Fruit fly (Drosophila melanogaster): ENCODE results near the gene Gr22f.
A peak's percentile ranks its signal among the peaks of the same experiment; 100 is the strongest.

Gene Gr22f

DNA sequence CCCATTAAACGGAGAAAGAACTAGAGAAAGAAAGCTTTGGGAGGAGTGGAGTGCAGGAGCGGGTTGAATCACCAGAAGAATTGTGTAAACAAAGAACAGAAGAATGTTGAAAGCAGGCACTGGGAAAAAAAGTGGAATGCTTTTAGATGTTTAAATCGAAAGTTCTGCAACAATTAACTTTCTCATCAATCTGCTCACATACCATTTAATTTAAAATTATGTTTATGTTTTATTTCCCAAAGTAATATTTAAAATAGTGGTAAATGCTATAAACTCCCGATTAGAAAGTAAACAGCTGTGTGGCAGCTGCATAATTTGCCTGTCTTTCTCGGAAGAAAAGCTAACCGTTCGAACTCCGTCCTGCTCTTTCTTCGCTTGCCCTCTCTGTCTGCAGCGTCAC is 18.2 kb downstream of the Gr22f start (continued):
- peak; percentile 31 for TF ChIP-seq CG3407 (GFP tag; optimal IDR thresholded peaks at IDR 0.05)
- TF ChIP-seq Atf6 (GFP tag; IDR thresholded peaks at IDR 0.05) = no peak
- no peak for TF ChIP-seq CG7786 (GFP tag; optimal IDR thresholded peaks at IDR 0.05)
- peak; percentile 12 for TF ChIP-seq org-1 (GFP tag; optimal IDR thresholded peaks at IDR 0.05)
- TF ChIP-seq CG11504 (tag; optimal IDR thresholded peaks at IDR 0.05) = no peak
- no peak for TF ChIP-seq chn (GFP tag; optimal IDR thresholded peaks at IDR 0.05)
- TF ChIP-seq PHDP (tag; optimal IDR thresholded peaks at IDR 0.05) = peak; percentile 14
- TF ChIP-seq CG11723 (GFP tag; optimal IDR thresholded peaks at IDR 0.05) = no peak
- TF ChIP-seq CG1529 (GFP tag; optimal IDR thresholded peaks at IDR 0.05) = peak; percentile 16
- no peak for TF ChIP-seq CG14014 (GFP tag; IDR thresholded peaks at IDR 0.05)
- TF ChIP-seq CG10979 (tag; optimal IDR thresholded peaks at IDR 0.05) = peak; percentile 70
- peak; percentile 30; the same call in 1 of the 2 replicates for TF ChIP-seq Xrp1 (GFP tag; IDR thresholded peaks at IDR 0.05)
- no peak for TF ChIP-seq sob (GFP tag; IDR thresholded peaks at IDR 0.05)
- 0 out of 3 replicates have a peak, but pooled peaks have one; percentile 15 for TF ChIP-seq croc (GFP tag; conservative IDR thresholded peaks at IDR 0.05)
- no peak for TF ChIP-seq sim (GFP tag; IDR thresholded peaks at IDR 0.05)
- TF ChIP-seq sc (optimal IDR thresholded peaks at IDR 0.05) = no peak
- peak; percentile 28 for TF ChIP-seq sc (GFP tag; optimal IDR thresholded peaks at IDR 0.05)
- TF ChIP-seq CG2875 (GFP tag; optimal IDR thresholded peaks at IDR 0.05) = peak; percentile 41
- TF ChIP-seq salm (tag; optimal IDR thresholded peaks at IDR 0.05) = no peak
- no peak for TF ChIP-seq pfk (GFP tag; optimal IDR thresholded peaks at IDR 0.05)
- TF ChIP-seq CG12219 (GFP tag; optimal IDR thresholded peaks at IDR 0.05) = no peak
- TF ChIP-seq scrt (GFP tag; optimal IDR thresholded peaks at IDR 0.05) = no peak
- TF ChIP-seq seq (GFP tag; IDR thresholded peaks at IDR 0.05) = no peak
- TF ChIP-seq CG13424 (tag; optimal IDR thresholded peaks at IDR 0.05) = peak; percentile 4
- no peak for TF ChIP-seq Kr (GFP tag; optimal IDR thresholded peaks at IDR 0.05)
- TF ChIP-seq CG10267 (tag; optimal IDR thresholded peaks at IDR 0.05) = peak; percentile 19
- TF ChIP-seq H15 (GFP tag; IDR thresholded peaks at IDR 0.05) = no peak
- TF ChIP-seq CG1647 (GFP tag; optimal IDR thresholded peaks at IDR 0.05) = peak; percentile 26
- TF ChIP-seq tio (GFP tag; optimal IDR thresholded peaks at IDR 0.05) = no peak
- no peak for TF ChIP-seq Optix (GFP tag; IDR thresholded peaks at IDR 0.05)
- TF ChIP-seq odd (GFP tag; optimal IDR thresholded peaks at IDR 0.05) = no peak
- peak; percentile 45 for TF ChIP-seq CG17359 (tag; optimal IDR thresholded peaks at IDR 0.05)
- TF ChIP-seq CG30431 (GFP tag; optimal IDR thresholded peaks at IDR 0.05) = no peak
- TF ChIP-seq CG2116 (GFP tag; optimal IDR thresholded peaks at IDR 0.05) = no peak
- TF ChIP-seq tx (GFP tag; optimal IDR thresholded peaks at IDR 0.05) = no peak
- peak; percentile 48 for TF ChIP-seq CG18262 (tag; optimal IDR thresholded peaks at IDR 0.05)
- no peak for TF ChIP-seq CG43689 (GFP tag; IDR thresholded peaks at IDR 0.05)
- no peak for TF ChIP-seq nerfin-1 (tag; optimal IDR thresholded peaks at IDR 0.05)
- no peak for TF ChIP-seq CG3281 (GFP tag; optimal IDR thresholded peaks at IDR 0.05)
- peak; percentile 62 for TF ChIP-seq CG6254 (GFP tag; optimal IDR thresholded peaks at IDR 0.05)
- TF ChIP-seq CG11560 (tag; IDR thresholded peaks at IDR 0.05) = no peak
- no peak for TF ChIP-seq Adf1 (GFP tag; IDR thresholded peaks at IDR 0.05)
- TF ChIP-seq danr (GFP tag; IDR thresholded peaks at IDR 0.05) = no peak
- TF ChIP-seq Hr78 (GFP tag; optimal IDR thresholded peaks at IDR 0.05) = peak in 1 of 2 experiments; percentile 57
- TF ChIP-seq ATbp (GFP tag; optimal IDR thresholded peaks at IDR 0.05) = peak; percentile 44
- TF ChIP-seq z (GFP tag; IDR thresholded peaks at IDR 0.05) = no peak
- no peak for TF ChIP-seq br (optimal IDR thresholded peaks at IDR 0.05)
- peak; percentile 51 for TF ChIP-seq sens (GFP tag)
- TF ChIP-seq CG7357 (GFP tag; IDR thresholded peaks at IDR 0.05) = no peak
- peak; percentile 23 for TF ChIP-seq Six4 (GFP tag; optimal IDR thresholded peaks at IDR 0.05)
- peak; percentile 55 for TF ChIP-seq oc (tag; optimal IDR thresholded peaks at IDR 0.05)
- peak; percentile 4 for TF ChIP-seq Lhr (GFP tag; optimal IDR thresholded peaks at IDR 0.05)
- no peak for TF ChIP-seq HLH3B (GFP tag; IDR thresholded peaks at IDR 0.05)
